Worm (Caenorhabditis elegans) whole organism, young adult: ENCODE results near the gene C13F10.5.

Source experiments
- C06A6.2 ChIP-seq: fragments of 200-800 bp; sonication (Bioruptor generic); conservative IDR thresholded peaks from 2 replicates; pipeline ENCODE4 v1.3.6; 2022; ENCODE audit warnings: missing genetic modification characterization, missing compliant biosample characterization
- Y56A3A.18 ChIP-seq: fragments of 200-800 bp; sonication (Bioruptor generic); IDR thresholded peaks from 2 replicates; pipeline ENCODE4 v1.3.6; 2022; ENCODE audit warnings: missing genetic modification reagents, missing genetic modification characterization, missing compliant biosample characterization
- ZK185.1 ChIP-seq: sonication (generic microtip); optimal IDR thresholded peaks from 2 replicates; lab custom pipeline; 2016; ENCODE audit warnings: mild to moderate bottlenecking, missing genetic modification characterization, missing compliant biosample characterization; ENCODE audit not compliant: poor library complexity, severe bottlenecking
- die-1 ChIP-seq: sonication (generic microtip); optimal IDR thresholded peaks from 2 replicates; lab custom pipeline; 2016; ENCODE audit warnings: missing genotype, mild to moderate bottlenecking, missing genetic modification characterization, missing compliant biosample characterization
- dpl-1 ChIP-seq: fragments of 150-350 bp; optimal IDR thresholded peaks from 2 replicates; lab custom pipeline; 2014; ENCODE audit warnings: missing biosample characterization, missing genetic modification reagents, missing genetic modification characterization
- nfya-2 ChIP-seq: fragments of 200-800 bp; sonication (Bioruptor generic); IDR thresholded peaks from 2 replicates; pipeline ENCODE4 v1.3.6; 2022; ENCODE audit warnings: missing genetic modification reagents, missing genetic modification characterization, missing compliant biosample characterization
- nfyb-1 ChIP-seq: fragments of 200-800 bp; sonication (Bioruptor generic); IDR thresholded peaks from 2 replicates; pipeline ENCODE4 v1.3.6; 2022; ENCODE audit warnings: missing genetic modification reagents, missing genetic modification characterization, missing compliant biosample characterization
- nhr-90 ChIP-seq: sonication (generic microtip); optimal IDR thresholded peaks from 2 replicates; lab custom pipeline; 2016; ENCODE audit warnings: missing genotype, mild to moderate bottlenecking, missing genetic modification characterization, missing compliant biosample characterization
- rcor-1 ChIP-seq: fragments of 200-800 bp; sonication (Bioruptor generic); IDR thresholded peaks from 2 replicates; pipeline ENCODE4 v1.3.6; 2022; ENCODE audit warnings: missing genetic modification reagents, missing genetic modification characterization, missing compliant biosample characterization
- rec-8 ChIP-seq, 2 experiments: sonication (generic microtip); optimal IDR thresholded peaks; 2 replicates each; lab custom pipeline; 2016; ENCODE audit warnings: mild to moderate bottlenecking in 2 of 2, missing genetic modification characterization in 2 of 2, missing genetic modification reagents in 2 of 2, missing genotype in 2 of 2, missing biosample characterization in 1 of 2, missing compliant biosample characterization in 1 of 2, moderate library complexity in 1 of 2
- sea-2 ChIP-seq: fragments of 200-800 bp; sonication (Bioruptor generic); IDR thresholded peaks from 2 replicates; pipeline ENCODE4 v1.3.6; 2022; ENCODE audit warnings: missing genetic modification characterization, missing compliant biosample characterization
- snpc-4 ChIP-seq, 5 experiments: fragments of 150-350 bp in 1 of 5; sonication (generic microtip) in 4 of 5; optimal IDR thresholded peaks; 2 replicates each; lab custom pipeline; 2014 to 2018; ENCODE audit warnings: missing genetic modification characterization in 5 of 5, missing biosample characterization in 3 of 5, antibody characterized with exemption in 2 of 5, mild to moderate bottlenecking in 2 of 5, missing compliant biosample characterization in 2 of 5, missing genotype in 2 of 5, moderate library complexity in 2 of 5, missing genetic modification reagents in 1 of 5
- ztf-28 ChIP-seq: fragments of 200-800 bp; sonication (Bioruptor generic); IDR thresholded peaks from 2 replicates; pipeline ENCODE4 v1.3.6; 2022; ENCODE audit warnings: missing genetic modification reagents, missing genetic modification characterization, missing compliant biosample characterization

DNA sequence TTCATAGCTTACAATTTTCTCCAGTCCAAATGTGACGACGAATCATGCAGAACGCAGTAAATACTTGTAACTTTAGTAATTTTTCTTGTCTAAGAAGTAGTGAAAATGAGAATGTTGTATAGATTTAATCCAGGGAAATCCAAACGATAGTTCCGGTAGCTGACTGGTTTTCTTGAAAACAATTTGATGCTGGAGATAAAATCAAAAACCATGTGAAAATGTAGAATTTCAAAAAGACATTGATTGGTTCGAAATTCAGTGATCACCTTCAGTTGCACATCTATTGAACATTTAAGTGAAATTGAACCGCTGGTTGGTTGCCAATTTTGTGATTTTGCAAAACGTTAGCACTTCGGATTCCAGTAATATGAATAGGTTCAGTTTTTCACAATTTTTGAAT lies 45.2 kb upstream of the C13F10.5 start, which contains the start of gene C13A2.9:
- TF ChIP-seq nfyb-1 (GFP tag; lab: Robert Waterston, UW) (no peak), die-1 (tag; lab: Kevin White, UChicago) (no peak), nfya-2 (GFP tag; lab: Robert Waterston, UW) (no peak), ztf-28 (no peak), nhr-90 (tag; lab: Kevin White, UChicago) (no peak), C06A6.2 (no peak), snpc-4 (GFP tag; optimal IDR thresholded peaks at IDR 0.05; lab: Kevin White, UChicago) (no peak), snpc-4 (tag; optimal IDR thresholded peaks at IDR 0.05; lab: Kevin White, UChicago) (no peak), ZK185.1 (tag; lab: Kevin White, UChicago) (no peak), dpl-1 (GFP tag; lab: Kevin White, UChicago) (no peak), rec-8 (tag; optimal IDR thresholded peaks at IDR 0.05; lab: Kevin White, UChicago) (no peak), sea-2 (GFP tag; lab: Robert Waterston, UW) (no peak), rcor-1 (no peak), Y56A3A.18 (no peak)
